Fruit fly (Drosophila melanogaster): ENCODE measurements around the gene CG7194.
A peak's percentile ranks its signal among the peaks of the same experiment; 100 is the strongest.

The CG7194 gene

dm6 chr3L:8338921-8339320, 35.1 kb upstream of the CG7194 start, which contains the start of gene Pex2 (continued):
- TF ChIP-seq prd (optimal IDR thresholded peaks at IDR 0.05) = no peak
- no peak for TF ChIP-seq prd (GFP tag; IDR thresholded peaks at IDR 0.05)
- TF ChIP-seq amos (GFP tag; IDR thresholded peaks at IDR 0.05; ENCODE audit: partially characterized antibody) = no peak; the same call in 1 of the 2 replicates
- TF ChIP-seq CG14050 (GFP tag; IDR thresholded peaks at IDR 0.05) = no peak
- TF ChIP-seq pita (GFP tag; optimal IDR thresholded peaks at IDR 0.05) = no peak
- no peak for TF ChIP-seq Tbp (GFP tag; optimal IDR thresholded peaks at IDR 0.05)
- peak; percentile 9 for TF ChIP-seq CG4617 (GFP tag; optimal IDR thresholded peaks at IDR 0.05; ENCODE audit: borderline replicate concordance)
- peak; percentile 28; the same call in 1 of the 2 replicates for TF ChIP-seq Bgb (GFP tag; IDR thresholded peaks at IDR 0.05; ENCODE audit: partially characterized antibody)
- TF ChIP-seq CG2129 (GFP tag; IDR thresholded peaks at IDR 0.05; ENCODE audit: partially characterized antibody) = no peak
- TF ChIP-seq CG10274 (GFP tag; optimal IDR thresholded peaks at IDR 0.05) = no peak
- peak; percentile 52 for TF ChIP-seq CG12659 (GFP tag; optimal IDR thresholded peaks at IDR 0.05)
- peak; percentile 28 for TF ChIP-seq sug (tag; optimal IDR thresholded peaks at IDR 0.05)
- TF ChIP-seq fd64A (GFP tag; optimal IDR thresholded peaks at IDR 0.05) = no peak
- no peak for TF ChIP-seq slp2 (GFP tag; optimal IDR thresholded peaks at IDR 0.05)
- no peak for TF ChIP-seq CG34422 (GFP tag; IDR thresholded peaks at IDR 0.05)
- peak; percentile 5 for TF ChIP-seq Sox100B (GFP tag; optimal IDR thresholded peaks at IDR 0.05)
- peak; percentile 73 for TF ChIP-seq CG2116 (GFP tag; optimal IDR thresholded peaks at IDR 0.05)
- peak; percentile 2 for TF ChIP-seq CG8290 (GFP tag; optimal IDR thresholded peaks at IDR 0.05)
- TF ChIP-seq CG8290 (tag; optimal IDR thresholded peaks at IDR 0.05) = no peak
- TF ChIP-seq bab2 (GFP tag; optimal IDR thresholded peaks at IDR 0.05) = no peak
- TF ChIP-seq CG11695 (GFP tag; IDR thresholded peaks at IDR 0.05) = no peak
- TF ChIP-seq CG34376 (GFP tag; optimal IDR thresholded peaks at IDR 0.05) = peak; percentile 58
- TF ChIP-seq CG9609 (GFP tag; optimal IDR thresholded peaks at IDR 0.05) = no peak
- no peak for TF ChIP-seq Camta (GFP tag; optimal IDR thresholded peaks at IDR 0.05)
- peak; percentile 33 for TF ChIP-seq Hmr (GFP tag; optimal IDR thresholded peaks at IDR 0.05)
- TF ChIP-seq CG31441 (GFP tag; IDR thresholded peaks at IDR 0.05) = no peak
- TF ChIP-seq Adf1 (GFP tag; IDR thresholded peaks at IDR 0.05) = no peak
- TF ChIP-seq CG14710 (tag; optimal IDR thresholded peaks at IDR 0.05) = peak; percentile 66
- no peak for TF ChIP-seq CG18011 (GFP tag; optimal IDR thresholded peaks at IDR 0.05)
- TF ChIP-seq CG11247 (GFP tag; IDR thresholded peaks at IDR 0.05) = no peak
- TF ChIP-seq CG12299 (tag; optimal IDR thresholded peaks at IDR 0.05) = peak; percentile 7
- TF ChIP-seq Sry-β (GFP tag; optimal IDR thresholded peaks at IDR 0.05) = no peak
- TF ChIP-seq oc (tag; optimal IDR thresholded peaks at IDR 0.05) = no peak
- TF ChIP-seq CG13287 (GFP tag; IDR thresholded peaks at IDR 0.05; ENCODE audit: partially characterized antibody) = peak; percentile 69
- peak; percentile 1 for TF ChIP-seq tap (tag; optimal IDR thresholded peaks at IDR 0.05)
- no peak for TF ChIP-seq pb (GFP tag; optimal IDR thresholded peaks at IDR 0.05)
- peak; percentile 24 for TF ChIP-seq PHDP (tag; optimal IDR thresholded peaks at IDR 0.05)
- TF ChIP-seq gt (GFP tag; IDR thresholded peaks at IDR 0.05) = no peak
- no peak for TF ChIP-seq CG9797 (GFP tag; optimal IDR thresholded peaks at IDR 0.05)
- TF ChIP-seq yki (optimal IDR thresholded peaks at IDR 0.05) = no peak
- no peak for TF ChIP-seq CG4820 (GFP tag; optimal IDR thresholded peaks at IDR 0.05)
- TF ChIP-seq Lim3 (GFP tag; IDR thresholded peaks at IDR 0.05) = no peak
- no peak for TF ChIP-seq wdn (GFP tag; IDR thresholded peaks at IDR 0.05)
- no peak for TF ChIP-seq unpg (GFP tag; optimal IDR thresholded peaks at IDR 0.05)
- no peak for TF ChIP-seq hb (GFP tag; IDR thresholded peaks at IDR 0.05; ENCODE audit: partially characterized antibody)
- peak; percentile 63 for TF ChIP-seq GATAe (GFP tag; conservative IDR thresholded peaks at IDR 0.05)
- no peak for TF ChIP-seq CG7556 (GFP tag; optimal IDR thresholded peaks at IDR 0.05)
- no peak for TF ChIP-seq Side (GFP tag; optimal IDR thresholded peaks at IDR 0.05)
- TF ChIP-seq Max (GFP tag; optimal IDR thresholded peaks at IDR 0.05) = no peak
- peak; percentile 21 for TF ChIP-seq CG15601 (tag; optimal IDR thresholded peaks at IDR 0.05)
- TF ChIP-seq CG14965 (GFP tag; optimal IDR thresholded peaks at IDR 0.05; ENCODE audit: borderline replicate concordance) = no peak
- no peak for TF ChIP-seq CG9437 (GFP tag; optimal IDR thresholded peaks at IDR 0.05)

Data from whole organism, embryonic.